Worm (Caenorhabditis elegans) whole organism, L4/young adult: Measurements from ENCODE around the gene dct-8.

Source experiments
- dao-5 ChIP-seq: sonication (generic microtip); optimal IDR thresholded peaks from 2 replicates; lab custom pipeline; 2016; ENCODE audit warnings: missing genotype, missing genetic modification characterization, moderate library complexity, missing compliant biosample characterization
- him-1 ChIP-seq: sonication (generic microtip); optimal IDR thresholded peaks from 2 replicates; lab custom pipeline; 2016; ENCODE audit warnings: missing genotype, missing genetic modification reagents, missing genetic modification characterization, missing compliant biosample characterization

DNA sequence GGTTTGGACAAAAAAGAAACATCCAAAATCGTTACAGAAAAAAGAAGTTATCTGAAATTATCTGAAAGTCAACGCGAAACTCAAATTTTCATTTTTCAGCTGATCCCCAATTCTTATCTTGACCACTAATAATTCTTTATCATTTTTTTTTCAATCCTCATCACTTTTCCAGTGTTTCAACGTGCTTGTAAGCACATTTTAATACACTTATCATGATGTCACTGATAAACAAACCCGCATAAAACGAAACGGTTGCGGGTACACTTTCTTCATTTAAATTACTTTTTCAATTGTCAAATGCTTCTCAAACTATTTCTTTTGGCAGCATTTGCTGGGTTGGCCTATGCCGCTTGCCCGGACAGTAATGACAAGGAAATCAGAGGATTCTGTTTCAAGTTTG is 27.0 kb downstream of the dct-8 start, which contains the start of gene clec-67:
- TF ChIP-seq dao-5 (tag; lab: Kevin White, UChicago): no peak
- TF ChIP-seq him-1: no peak
